Worm (Caenorhabditis elegans) whole organism, L1 larva: ENCODE results near the gene irld-38.

ENCODE experiments used
- ama-1 ChIP-seq: fragments of 150-350 bp; optimal IDR thresholded peaks from 2 replicates; lab custom pipeline; 2014
- egl-27 ChIP-seq, 2 experiments: fragments of 150-350 bp in 1 of 2; sonication (generic microtip); optimal IDR thresholded peaks; 3 replicates each; lab custom pipeline; 2017 to 2018; ENCODE audit warnings: missing biosample characterization in 2 of 2, missing genetic modification characterization in 2 of 2, missing genetic modification reagents in 2 of 2
- jun-1 ChIP-seq: fragments of 150-350 bp; optimal IDR thresholded peaks from 2 replicates; lab custom pipeline; 2014; ENCODE audit warnings: missing biosample characterization, missing genetic modification reagents, missing genetic modification characterization
- lin-13 ChIP-seq: fragments of 150-350 bp; optimal IDR thresholded peaks from 2 replicates; lab custom pipeline; 2014; ENCODE audit warnings: missing biosample characterization, missing genetic modification reagents, missing genetic modification characterization
- mdl-1 ChIP-seq, 2 experiments: fragments of 150-350 bp; optimal IDR thresholded peaks; 2 replicates each; lab custom pipeline; 2014 to 2017; ENCODE audit warnings: missing biosample characterization in 2 of 2, missing genetic modification characterization in 2 of 2, inconsistent platforms in 1 of 2
- nhr-12 ChIP-seq: sonication (generic microtip); optimal IDR thresholded peaks from 2 replicates; lab custom pipeline; 2017; ENCODE audit warnings: missing biosample characterization, missing genetic modification characterization
- tbx-2 ChIP-seq: sonication (generic microtip); optimal IDR thresholded peaks from 2 replicates; lab custom pipeline; 2016; ENCODE audit warnings: missing genetic modification characterization, missing compliant biosample characterization
- unc-62 ChIP-seq: fragments of 150-350 bp; optimal IDR thresholded peaks from 2 replicates; lab custom pipeline; 2014; ENCODE audit warnings: missing biosample characterization, missing genetic modification reagents, missing genetic modification characterization
- unc-86 ChIP-seq: sonication (generic microtip); optimal IDR thresholded peaks from 2 replicates; lab custom pipeline; 2016; ENCODE audit warnings: missing genetic modification characterization, missing compliant biosample characterization
- vab-15 ChIP-seq: sonication (generic microtip); optimal IDR thresholded peaks from 2 replicates; lab custom pipeline; 2017; ENCODE audit warnings: missing genotype, mild to moderate bottlenecking, missing genetic modification characterization, missing compliant biosample characterization

ce11 chrV:3071548-3071947 is 39.3 kb upstream of the irld-38 start, which contains the start of gene C50H11.13:
- no peak for TF ChIP-seq unc-62 (GFP tag; lab: Kevin White, UChicago)
- TF ChIP-seq unc-86 (tag; lab: Kevin White, UChicago): no peak
- TF ChIP-seq tbx-2: no peak
- TF ChIP-seq vab-15 (tag; lab: Kevin White, UChicago): no peak
- TF ChIP-seq mdl-1 (tag; optimal IDR thresholded peaks at IDR 0.05; lab: Kevin White, UChicago): no peak
- no peak for TF ChIP-seq nhr-12 (tag; lab: Kevin White, UChicago)
- TF ChIP-seq egl-27 (tag; optimal IDR thresholded peaks at IDR 0.05; lab: Kevin White, UChicago): no peak
- no peak for TF ChIP-seq lin-13
- TF ChIP-seq ama-1 (lab: Kevin White, UChicago): no peak
- TF ChIP-seq jun-1 (tag; lab: Kevin White, UChicago): no peak
